Fruit fly (Drosophila melanogaster) whole organism, wandering third instar larva: ENCODE results near the gene CG18231.

Experiments used
- CG32264 ChIP-seq: fragments of 200-800 bp; sonication (Bioruptor generic); optimal IDR thresholded peaks from 2 replicates; lab custom pipeline; 2016; ENCODE audit warnings: missing biosample characterization, missing genetic modification characterization
- Dfd ChIP-seq: fragments of >200 bp; optimal IDR thresholded peaks from 2 replicates; lab custom pipeline; 2017; ENCODE audit warnings: missing biosample characterization, missing genetic modification characterization
- Hnf4 ChIP-seq: fragments of 200-800 bp; sonication (Bioruptor generic); optimal IDR thresholded peaks from 2 replicates; lab custom pipeline; 2016; ENCODE audit warnings: missing biosample characterization, mild to moderate bottlenecking, missing genetic modification characterization
- sage ChIP-seq: fragments of 200-800 bp; sonication (Bioruptor generic); optimal IDR thresholded peaks from 2 replicates; lab custom pipeline; 2016; ENCODE audit warnings: missing biosample characterization, mild to moderate bottlenecking, missing genetic modification characterization

dm6 chr3L:18617893-18618577 lies 10.8 kb downstream of the CG18231 start, which contains the start of the genes CG13380 and CG4174:
- TF ChIP-seq Dfd: no peak
- TF ChIP-seq Hnf4 (GFP tag; lab: Kevin White, UChicago): peak; percentile 17
- no peak for TF ChIP-seq CG32264 (GFP tag; lab: Kevin White, UChicago)
- TF ChIP-seq sage (GFP tag; lab: Kevin White, UChicago): no peak
